Worm (Caenorhabditis elegans) whole organism, L4/young adult: Measurements from ENCODE around the gene gst-10.
"Not testable (repeated sequence)": the region's sequence is repeated elsewhere in the genome, so short reads cannot be mapped to it uniquely, and the experiment has no call there.

Source experiments
- W03F9.2 ChIP-seq: fragments of 150-350 bp; optimal IDR thresholded peaks from 2 replicates; lab custom pipeline; 2014; ENCODE audit warnings: missing biosample characterization, missing genetic modification characterization
- dao-5 ChIP-seq: sonication (generic microtip); optimal IDR thresholded peaks from 2 replicates; lab custom pipeline; 2016; ENCODE audit warnings: missing genotype, missing genetic modification characterization, moderate library complexity, missing compliant biosample characterization
- him-1 ChIP-seq: sonication (generic microtip); optimal IDR thresholded peaks from 2 replicates; lab custom pipeline; 2016; ENCODE audit warnings: missing genotype, missing genetic modification reagents, missing genetic modification characterization, missing compliant biosample characterization

Gene gst-10

DNA sequence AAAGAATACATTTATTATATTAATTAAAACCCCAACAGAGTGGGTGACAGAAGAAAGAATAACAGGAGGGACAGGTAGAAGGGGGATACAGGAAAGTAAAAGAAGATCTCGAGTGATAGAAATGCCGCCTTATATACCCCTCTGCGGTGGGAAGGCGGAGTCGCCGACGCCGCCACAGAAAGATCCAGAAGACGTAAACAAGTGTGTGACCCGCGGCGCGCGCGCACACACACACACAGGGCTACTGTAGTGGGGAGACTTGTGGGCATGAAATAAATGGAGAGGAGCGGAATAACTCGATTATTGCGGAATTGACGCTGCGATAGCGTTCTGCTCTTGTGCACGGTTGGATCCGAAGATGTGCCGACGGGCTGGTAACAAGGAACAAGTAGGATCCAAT lies 34.2 kb downstream of the gst-10 start:
- TF ChIP-seq W03F9.2 = no peak
- TF ChIP-seq him-1 (tag; lab: Kevin White, UChicago) = no peak
- no peak for TF ChIP-seq dao-5 (tag; lab: Kevin White, UChicago)

DNA sequence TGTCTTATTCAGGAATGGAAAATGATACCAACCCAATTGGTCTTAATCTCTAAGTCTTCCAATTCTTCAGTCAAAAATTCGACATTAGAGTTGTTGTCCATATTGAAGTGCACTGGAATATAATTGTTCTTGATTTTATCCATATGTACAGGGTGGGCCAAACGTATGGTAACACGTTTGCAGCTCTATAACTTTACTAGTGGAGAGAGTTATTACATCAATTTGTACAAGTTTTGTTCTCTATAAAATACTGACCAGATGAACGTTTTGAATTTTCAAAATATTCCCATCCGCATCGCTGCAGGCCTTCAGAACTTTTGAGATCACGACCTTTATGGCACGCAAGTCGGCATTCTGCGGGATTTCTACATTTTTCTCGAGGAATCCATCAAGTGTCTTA lies 37.3 kb downstream of the gst-10 start, which contains the start of gene F53E10.5:
TSS of gene F53E10.5 (minus strand) at position 101 of the 400 bp plus-strand sequence.
- TF ChIP-seq him-1 (tag; lab: Kevin White, UChicago); W03F9.2; dao-5 (tag; lab: Kevin White, UChicago): not testable (repeated sequence)

DNA sequence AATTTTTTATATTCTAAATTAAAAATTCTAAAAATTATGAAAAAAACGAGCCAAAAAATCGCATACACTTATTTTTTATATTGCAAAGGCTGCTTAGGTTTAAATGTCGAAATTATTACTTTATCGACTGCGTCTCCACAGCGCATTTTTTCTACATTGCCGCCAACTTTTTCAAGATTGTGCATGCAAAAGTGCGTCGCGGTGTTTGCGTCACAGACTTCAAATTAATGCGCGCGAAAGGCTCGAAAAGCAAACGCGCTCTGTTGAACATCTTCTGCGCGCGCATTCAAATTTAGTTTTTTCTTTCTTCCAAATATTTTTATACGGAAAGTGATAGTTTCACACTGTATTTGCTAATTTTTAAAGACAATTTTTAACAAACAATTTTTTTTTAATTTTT lies 39.1 kb downstream of the gst-10 start:
- peak; percentile 64 for TF ChIP-seq W03F9.2
- peak; percentile 39 for TF ChIP-seq him-1 (tag; lab: Kevin White, UChicago)
- TF ChIP-seq dao-5 (tag; lab: Kevin White, UChicago) = no peak

DNA sequence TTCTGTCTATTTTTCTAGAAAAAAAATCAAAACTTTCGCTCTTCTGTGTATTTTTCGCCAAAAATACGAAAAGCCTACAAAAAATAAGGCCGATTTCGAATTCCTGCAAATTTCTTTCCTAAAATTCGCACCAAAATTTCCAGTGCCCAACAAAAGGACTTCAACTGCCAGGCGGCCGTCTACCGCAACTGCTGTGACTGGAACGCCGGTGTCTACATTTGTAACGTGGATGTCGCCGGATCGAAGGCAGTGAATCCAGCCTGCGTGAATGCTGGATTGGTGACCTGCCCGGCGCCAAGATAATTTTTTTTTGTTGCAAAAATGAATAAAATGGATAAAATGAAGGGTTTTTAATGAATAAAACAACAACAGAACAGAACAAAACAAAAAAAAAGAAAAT lies 40.3 kb downstream of the gst-10 start:
- TF ChIP-seq him-1 (tag; lab: Kevin White, UChicago) = no peak
- no peak for TF ChIP-seq W03F9.2

DNA sequence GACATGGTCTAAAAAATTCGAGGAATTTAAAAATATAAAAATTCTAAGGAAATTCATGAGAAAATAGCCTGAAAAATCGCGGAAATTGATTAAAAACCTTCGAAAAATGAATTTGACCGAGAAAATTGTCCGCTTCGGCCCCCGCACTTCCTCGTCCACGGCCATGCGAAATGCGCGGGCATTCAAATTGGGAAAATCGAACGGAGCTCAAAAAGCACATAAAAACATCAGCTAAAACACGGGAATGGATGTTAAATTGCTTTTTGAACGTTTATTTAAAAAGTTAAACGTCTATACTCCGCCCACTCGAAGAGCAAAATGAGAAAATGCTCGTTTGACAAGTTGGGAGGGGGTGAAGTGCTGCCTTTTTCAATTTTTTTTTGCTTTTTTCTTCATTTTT lies 41.6 kb downstream of the gst-10 start, which contains the start of gene F53E10.6:
TSS of gene F53E10.6 (minus strand) at position 8 of the 400 bp plus-strand sequence.
- TF ChIP-seq him-1 (tag; lab: Kevin White, UChicago) (no peak), W03F9.2 (no peak), dao-5 (tag; lab: Kevin White, UChicago) (no peak)

DNA sequence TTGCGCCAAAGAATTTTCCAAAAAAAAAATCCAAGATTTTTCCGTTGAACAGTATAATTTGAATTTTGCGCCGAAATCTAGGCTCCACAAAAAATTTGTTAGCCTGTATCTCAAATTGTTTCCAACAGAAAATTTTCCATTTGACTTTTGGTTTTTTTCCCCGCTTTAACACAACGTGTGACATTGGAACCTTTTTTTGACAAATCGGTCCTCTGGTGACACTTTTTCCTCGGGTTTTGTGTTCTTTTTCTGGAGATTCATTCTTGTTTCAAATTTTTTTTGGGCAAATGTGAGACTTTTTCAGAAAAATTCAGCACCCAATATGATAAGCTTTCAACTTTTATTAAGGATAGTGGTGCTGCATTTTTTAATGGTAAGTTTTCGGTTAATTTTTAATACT lies 46.9 kb downstream of the gst-10 start, which contains the start of gene acr-17:
TSS of gene acr-17 (plus strand) at position 301 of the 400 bp plus-strand sequence.
- TF ChIP-seq him-1 (tag; lab: Kevin White, UChicago) (no peak), dao-5 (tag; lab: Kevin White, UChicago) (no peak), W03F9.2 (no peak)
